Worm (Caenorhabditis elegans) whole organism, L2 larva: Measurements from ENCODE around the gene fbxb-102.

Experiments
- ama-1 ChIP-seq: fragments of 150-350 bp; optimal IDR thresholded peaks from 2 replicates; lab custom pipeline; 2018; ENCODE audit warnings: inconsistent platforms
- ceh-16 ChIP-seq: fragments of 150-350 bp; optimal IDR thresholded peaks from 2 replicates; lab custom pipeline; 2014; ENCODE audit warnings: missing biosample characterization, missing genetic modification characterization
- elt-3 ChIP-seq: sonication (generic microtip); optimal IDR thresholded peaks from 2 replicates; lab custom pipeline; 2017; ENCODE audit warnings: missing biosample characterization, missing genetic modification characterization

ce11 chrII:12444679-12445376 is 37.9 kb upstream of the fbxb-102 start, which contains the start of the genes W05H5.1 and pitr-6:
- TF ChIP-seq elt-3 (tag; lab: Kevin White, UChicago) (no peak), ceh-16 (no peak), ama-1 (lab: Kevin White, UChicago) (no peak)
